Fruit fly (Drosophila melanogaster) whole organism, prepupa: ENCODE results near the gene CG31635.
A peak's percentile ranks its signal among the peaks of the same experiment; 100 is the strongest.

Experiments used
- Blimp-1 ChIP-seq: fragments of 200-800 bp; sonication (Bioruptor generic); optimal IDR thresholded peaks from 3 replicates; lab custom pipeline; 2017; ENCODE audit warnings: missing biosample characterization, missing genetic modification characterization, mild to moderate bottlenecking, moderate library complexity, missing genetic modification reagents
- CG10631 ChIP-seq: fragments of 200-800 bp; sonication (Bioruptor generic); optimal IDR thresholded peaks from 2 replicates; lab custom pipeline; 2016; ENCODE audit warnings: missing biosample characterization, missing genetic modification characterization
- CG11294 ChIP-seq: fragments of 200-800 bp; sonication (Bioruptor generic); IDR thresholded peaks from 2 replicates; pipeline ENCODE4 v1.3.6; 2022; ENCODE audit warnings: missing biosample characterization, missing genetic modification characterization
- CG11762 ChIP-seq: fragments of 200-800 bp; sonication (Bioruptor generic); optimal IDR thresholded peaks from 3 replicates; lab custom pipeline; 2016; ENCODE audit warnings: missing biosample characterization, missing genetic modification characterization; ENCODE audit not compliant: insufficient read depth
- CG15336 ChIP-seq: fragments of 200-800 bp; sonication (Bioruptor generic); IDR thresholded peaks from 2 replicates; pipeline ENCODE4 v1.3.6; 2022; ENCODE audit warnings: missing biosample characterization, missing genetic modification characterization
- CG16779 ChIP-seq: fragments of 200-800 bp; sonication (Bioruptor generic); optimal IDR thresholded peaks from 3 replicates; lab custom pipeline; 2017; ENCODE audit warnings: missing biosample characterization, mild to moderate bottlenecking, missing genetic modification characterization
- CG3032 ChIP-seq: fragments of 200-800 bp; optimal IDR thresholded peaks from 2 replicates; lab custom pipeline; 2019; ENCODE audit warnings: missing biosample characterization, mild to moderate bottlenecking, missing genetic modification characterization, moderate library complexity
- CG31627 ChIP-seq: fragments of 200-800 bp; sonication (Bioruptor generic); optimal IDR thresholded peaks from 3 replicates; lab custom pipeline; 2016; ENCODE audit warnings: missing biosample characterization, missing genetic modification characterization
- CG34406 ChIP-seq: fragments of 200-800 bp; sonication (Bioruptor generic); optimal IDR thresholded peaks from 3 replicates; lab custom pipeline; 2016; ENCODE audit warnings: missing biosample characterization, missing genetic modification characterization
- CG4318 ChIP-seq: fragments of 200-800 bp; sonication (Bioruptor generic); optimal IDR thresholded peaks from 3 replicates; lab custom pipeline; 2017; ENCODE audit warnings: missing biosample characterization, mild to moderate bottlenecking, missing genetic modification characterization
- CG6163 ChIP-seq: fragments of 200-800 bp; sonication (Bioruptor generic); IDR thresholded peaks from 3 replicates; pipeline ENCODE4 v1.3.6; 2022; ENCODE audit warnings: missing biosample characterization, missing genetic modification characterization
- CG6276 ChIP-seq: fragments of 200-800 bp; sonication (Bioruptor generic); optimal IDR thresholded peaks from 2 replicates; lab custom pipeline; 2017; ENCODE audit warnings: missing biosample characterization, mild to moderate bottlenecking, missing genetic modification characterization
- CG6792 ChIP-seq: fragments of 200-800 bp; sonication (Bioruptor generic); optimal IDR thresholded peaks from 3 replicates; lab custom pipeline; 2016; ENCODE audit warnings: missing biosample characterization, missing genetic modification characterization
- CG6808 ChIP-seq: fragments of 200-800 bp; sonication (Bioruptor generic); optimal IDR thresholded peaks from 3 replicates; lab custom pipeline; 2017; ENCODE audit warnings: missing biosample characterization, missing genetic modification characterization, mild to moderate bottlenecking, moderate library complexity, missing genetic modification reagents
- CG6854 ChIP-seq: fragments of 200-800 bp; sonication (Bioruptor generic); optimal IDR thresholded peaks from 2 replicates; lab custom pipeline; 2017; ENCODE audit warnings: missing biosample characterization, mild to moderate bottlenecking, missing genetic modification characterization
- CG7368 ChIP-seq: fragments of 200-800 bp; sonication (Bioruptor generic); optimal IDR thresholded peaks from 3 replicates; lab custom pipeline; 2016; ENCODE audit warnings: missing biosample characterization, missing genetic modification characterization
- CG8119 ChIP-seq: fragments of 200-800 bp; sonication (Bioruptor generic); IDR thresholded peaks from 3 replicates; pipeline ENCODE4 v1.3.6; 2022; ENCODE audit warnings: missing biosample characterization, missing genetic modification characterization
- CG8632 ChIP-seq: fragments of 200-800 bp; sonication (Bioruptor generic); optimal IDR thresholded peaks from 3 replicates; lab custom pipeline; 2016; ENCODE audit warnings: missing biosample characterization, missing genetic modification characterization
- CG9139 ChIP-seq: fragments of 200-800 bp; sonication (Bioruptor generic); optimal IDR thresholded peaks from 3 replicates; lab custom pipeline; 2017; ENCODE audit warnings: missing biosample characterization, mild to moderate bottlenecking, missing genetic modification characterization
- Eip75B ChIP-seq: fragments of 200-800 bp; sonication (Bioruptor generic); optimal IDR thresholded peaks from 3 replicates; lab custom pipeline; 2016; ENCODE audit warnings: missing biosample characterization, missing genetic modification characterization
- Eip78C ChIP-seq: fragments of 200-800 bp; sonication (Bioruptor generic); peaks from one replicate; lab custom pipeline; 2016; ENCODE audit warnings: missing biosample characterization, missing genetic modification characterization
- Eip93F ChIP-seq: fragments of 200-800 bp; sonication (Bioruptor generic); optimal IDR thresholded peaks from 2 replicates; lab custom pipeline; 2016; ENCODE audit warnings: missing biosample characterization, mild to moderate bottlenecking, missing genetic modification characterization
- Ets96B ChIP-seq: fragments of 200-800 bp; optimal IDR thresholded peaks from 2 replicates; lab custom pipeline; 2019; ENCODE audit warnings: missing biosample characterization, mild to moderate bottlenecking, missing genetic modification characterization, moderate library complexity
- Gug ChIP-seq: fragments of 200-800 bp; sonication (Bioruptor generic); IDR thresholded peaks from 2 replicates; pipeline ENCODE4 v1.3.6; 2022; ENCODE audit warnings: missing biosample characterization, missing genetic modification characterization
- Hr39 ChIP-seq: fragments of 200-800 bp; sonication (Bioruptor generic); optimal IDR thresholded peaks from 2 replicates; lab custom pipeline; 2016; ENCODE audit warnings: missing biosample characterization, missing genetic modification characterization
- Hr4 ChIP-seq: fragments of 200-800 bp; sonication (Bioruptor generic); optimal IDR thresholded peaks from 3 replicates; lab custom pipeline; 2016; ENCODE audit warnings: missing biosample characterization, missing genetic modification characterization
- Lpt ChIP-seq: fragments of 200-800 bp; sonication (Bioruptor generic); optimal IDR thresholded peaks from 3 replicates; lab custom pipeline; 2016; ENCODE audit warnings: missing biosample characterization, missing genetic modification characterization
- Met ChIP-seq: fragments of 200-800 bp; sonication (Bioruptor generic); optimal IDR thresholded peaks from 3 replicates; lab custom pipeline; 2016; ENCODE audit warnings: missing biosample characterization, missing genetic modification characterization
- Smox ChIP-seq: fragments of 200-800 bp; sonication (Bioruptor generic); optimal IDR thresholded peaks from 3 replicates; lab custom pipeline; 2016; ENCODE audit warnings: missing biosample characterization, missing genetic modification characterization
- Sox102F ChIP-seq: fragments of 200-800 bp; sonication (Bioruptor generic); optimal IDR thresholded peaks from 2 replicates; lab custom pipeline; 2016; ENCODE audit warnings: missing biosample characterization, mild to moderate bottlenecking, missing genetic modification characterization
- Sox14 ChIP-seq: fragments of 200-800 bp; sonication (Bioruptor generic); optimal IDR thresholded peaks from 3 replicates; lab custom pipeline; 2016; ENCODE audit warnings: missing biosample characterization, missing genetic modification characterization
- achi ChIP-seq: fragments of 200-800 bp; sonication (Bioruptor generic); optimal IDR thresholded peaks from 3 replicates; lab custom pipeline; 2016; ENCODE audit warnings: missing biosample characterization, missing genetic modification characterization
- acj6 ChIP-seq: fragments of 200-800 bp; sonication (Bioruptor generic); optimal IDR thresholded peaks from 3 replicates; lab custom pipeline; 2016; ENCODE audit warnings: missing biosample characterization, missing genetic modification characterization
- cyc ChIP-seq: fragments of 200-800 bp; sonication (Bioruptor generic); optimal IDR thresholded peaks from 3 replicates; lab custom pipeline; 2016; ENCODE audit warnings: missing biosample characterization, missing genetic modification characterization
- esn ChIP-seq: fragments of 200-800 bp; sonication (Bioruptor generic); optimal IDR thresholded peaks from 2 replicates; lab custom pipeline; 2016; ENCODE audit warnings: missing biosample characterization, mild to moderate bottlenecking, missing genetic modification characterization, moderate library complexity
- fkh ChIP-seq: fragments of 200-800 bp; sonication (Bioruptor generic); optimal IDR thresholded peaks from 3 replicates; lab custom pipeline; 2017; ENCODE audit warnings: missing biosample characterization, mild to moderate bottlenecking, missing genetic modification characterization, moderate library complexity
- lz ChIP-seq: fragments of 200-800 bp; sonication (Bioruptor generic); optimal IDR thresholded peaks from 3 replicates; lab custom pipeline; 2016; ENCODE audit warnings: missing biosample characterization, missing genetic modification characterization
- net ChIP-seq: fragments of 200-800 bp; sonication (Bioruptor generic); optimal IDR thresholded peaks from 3 replicates; lab custom pipeline; 2016; ENCODE audit warnings: missing biosample characterization, missing genetic modification characterization
- pdm3 ChIP-seq: fragments of 200-800 bp; sonication (Bioruptor generic); optimal IDR thresholded peaks from 3 replicates; lab custom pipeline; 2016; ENCODE audit warnings: missing biosample characterization, missing genetic modification characterization
- salr ChIP-seq, 2 experiments: fragments of 200-800 bp; sonication (Bioruptor generic); optimal IDR thresholded peaks; 3 replicates each; lab custom pipeline; 2016 to 2018; ENCODE audit warnings: missing biosample characterization in 2 of 2, missing genetic modification characterization in 2 of 2, mild to moderate bottlenecking in 1 of 2
- ss ChIP-seq, 2 experiments: fragments of 200-800 bp; sonication (Bioruptor generic); optimal IDR thresholded peaks; 2 replicates in 1 of 2; 3 replicates in 1 of 2; lab custom pipeline; 2017 to 2018; ENCODE audit warnings: mild to moderate bottlenecking in 2 of 2, missing biosample characterization in 2 of 2, missing genetic modification characterization in 2 of 2, moderate library complexity in 1 of 2
- svp ChIP-seq: fragments of 200-800 bp; sonication (Bioruptor generic); peaks from one replicate; lab custom pipeline; 2016; ENCODE audit warnings: missing biosample characterization, missing genetic modification characterization
- topi ChIP-seq: fragments of 200-800 bp; sonication (Bioruptor generic); optimal IDR thresholded peaks from 3 replicates; lab custom pipeline; 2016; ENCODE audit warnings: missing biosample characterization, missing genetic modification characterization
- vri ChIP-seq: fragments of 200-800 bp; sonication (Bioruptor generic); optimal IDR thresholded peaks from 3 replicates; lab custom pipeline; 2016; ENCODE audit warnings: missing biosample characterization, mild to moderate bottlenecking, missing genetic modification characterization

Gene CG31635

dm6 chr2L:6667719-6668325 is 18.9 kb upstream of the CG31635 start, which contains the start of gene Galt:
TSS of gene Galt (minus strand) at chr2L:6668033.
- TF ChIP-seq achi (peak; percentile 43), CG15336 (GFP tag; lab: Robert Waterston, UW) (no peak), Hr4 (GFP tag; lab: Kevin White, UChicago) (no peak), ss (GFP tag; optimal IDR thresholded peaks at IDR 0.05; lab: Kevin White, UChicago) (peak in 1 of 2 experiments; percentile 64), lz (GFP tag; lab: Kevin White, UChicago) (peak; percentile 49), Sox102F (GFP tag; lab: Kevin White, UChicago) (no peak), CG34406 (peak; percentile 34), CG11294 (no peak), CG6276 (GFP tag; lab: Kevin White, UChicago) (no peak), svp (GFP tag; lab: Kevin White, UChicago) (peak; percentile 79), CG31627 (GFP tag; lab: Kevin White, UChicago) (peak; percentile 8), topi (GFP tag; lab: Kevin White, UChicago) (peak; percentile 42), CG4318 (GFP tag; lab: Kevin White, UChicago) (no peak), CG6792 (GFP tag; lab: Kevin White, UChicago) (peak; percentile 36), CG3032 (tag; lab: Kevin White, UChicago) (peak; percentile 49), esn (GFP tag; lab: Kevin White, UChicago) (peak; percentile 67), CG10631 (GFP tag; lab: Kevin White, UChicago) (peak; percentile 66), fkh (peak; percentile 98), Eip93F (GFP tag; lab: Kevin White, UChicago) (no peak), vri (GFP tag; lab: Kevin White, UChicago) (peak; percentile 33), net (peak; percentile 49), CG6808 (GFP tag; lab: Kevin White, UChicago) (no peak), Eip75B (GFP tag; lab: Kevin White, UChicago) (peak; percentile 42), cyc (peak; percentile 9), CG6854 (GFP tag; lab: Kevin White, UChicago) (peak; percentile 86), Gug (no peak), CG16779 (tag; lab: Kevin White, UChicago) (peak; percentile 37), Sox14 (GFP tag; lab: Kevin White, UChicago) (peak; percentile 31), Hr39 (peak; percentile 17), CG6163 (GFP tag; lab: Robert Waterston, UW) (peak; percentile 61; the same call in 2 of the 3 replicates), Eip78C (GFP tag; lab: Kevin White, UChicago) (peak; percentile 80), salr (GFP tag; optimal IDR thresholded peaks at IDR 0.05; lab: Kevin White, UChicago) (no peak), Smox (GFP tag; lab: Kevin White, UChicago) (no peak), CG7368 (GFP tag; lab: Kevin White, UChicago) (no peak), CG11762 (no peak), Blimp-1 (GFP tag; lab: Kevin White, UChicago) (no peak), acj6 (GFP tag; lab: Kevin White, UChicago) (peak; percentile 34), Ets96B (tag; lab: Kevin White, UChicago) (peak; percentile 42), pdm3 (GFP tag; lab: Kevin White, UChicago) (no peak), Lpt (GFP tag; lab: Kevin White, UChicago) (no peak), CG9139 (GFP tag; lab: Kevin White, UChicago) (no peak), CG8632 (peak; percentile 35), Met (peak; percentile 52), CG8119 (peak; percentile 23; the same call in 2 of the 3 replicates)
